Worm (Caenorhabditis elegans): ENCODE measurements around the gene F47G3.4.

ce11 chrX:2427404-2427803 lies 46.0 kb downstream of the F47G3.4 start, which contains the start of gene gcy-31:
- no peak for TF ChIP-seq flt-1 (GFP tag; IDR thresholded peaks at IDR 0.05)
- no peak for TF ChIP-seq ztf-23 (GFP tag; IDR thresholded peaks at IDR 0.05)
- TF ChIP-seq T22C8.4 (GFP tag; IDR thresholded peaks at IDR 0.05) = no peak
- TF ChIP-seq med-1 (GFP tag; optimal IDR thresholded peaks at IDR 0.05; ENCODE audit: insufficient read depth) = no peak
- TF ChIP-seq ztf-29 (GFP tag; IDR thresholded peaks at IDR 0.05) = no peak
- no peak for TF ChIP-seq klf-2 (GFP tag; conservative IDR thresholded peaks at IDR 0.05)

All from whole organism, midembryonic.